Fruit fly (Drosophila melanogaster) whole organism, embryonic: ENCODE data around the gene Col4a1.

Source experiments
- Atf-2 ChIP-seq: fragments of 200-800 bp; sonication (Bioruptor generic); optimal IDR thresholded peaks from 2 replicates; lab custom pipeline; 2016; ENCODE audit warnings: missing biosample characterization, missing genetic modification characterization
- Atf6 ChIP-seq: fragments of 200-800 bp; sonication (Bioruptor generic); IDR thresholded peaks from 2 replicates; pipeline ENCODE4 v1.3.6; 2022; ENCODE audit warnings: missing biosample characterization, missing genetic modification characterization
- Bteb2 ChIP-seq: fragments of 200-800 bp; sonication (Bioruptor generic); optimal IDR thresholded peaks from 2 replicates; lab custom pipeline; 2016; ENCODE audit warnings: missing biosample characterization, missing genetic modification characterization
- CG10274 ChIP-seq: fragments of 200-800 bp; sonication (Bioruptor generic); optimal IDR thresholded peaks from 3 replicates; lab custom pipeline; 2017; ENCODE audit warnings: missing biosample characterization, mild to moderate bottlenecking, missing genetic modification characterization
- CG10321 ChIP-seq: fragments of 200-800 bp; sonication (Bioruptor generic); IDR thresholded peaks from 2 replicates; pipeline ENCODE4 v1.3.6; 2022; ENCODE audit warnings: missing biosample characterization, missing genetic modification characterization
- CG10366 ChIP-seq: fragments of 200-800 bp; sonication (Bioruptor generic); IDR thresholded peaks from 2 replicates; pipeline ENCODE4 v1.3.6; 2022; ENCODE audit warnings: missing biosample characterization, missing genetic modification characterization
- CG10462 ChIP-seq: fragments of 200-800 bp; sonication (Bioruptor generic); optimal IDR thresholded peaks from 2 replicates; lab custom pipeline; 2016; ENCODE audit warnings: missing biosample characterization, missing genetic modification characterization
- CG12299 ChIP-seq: fragments of 200-800 bp; sonication (Bioruptor generic); optimal IDR thresholded peaks from 2 replicates; lab custom pipeline; 2018; ENCODE audit warnings: missing biosample characterization, mild to moderate bottlenecking, missing genetic modification characterization
- CG12391 ChIP-seq: fragments of 200-800 bp; sonication (Bioruptor generic); optimal IDR thresholded peaks from 3 replicates; lab custom pipeline; 2018; ENCODE audit warnings: missing biosample characterization, mild to moderate bottlenecking, missing genetic modification characterization, moderate library complexity
- CG13123 ChIP-seq: fragments of 200-800 bp; sonication (Bioruptor generic); optimal IDR thresholded peaks from 2 replicates; lab custom pipeline; 2016; ENCODE audit warnings: missing biosample characterization, missing genetic modification characterization
- CG13287 ChIP-seq: fragments of 200-800 bp; sonication (Bioruptor generic); IDR thresholded peaks from 2 replicates; pipeline ENCODE4 v1.3.6; 2022; ENCODE audit warnings: missing biosample characterization, missing genetic modification characterization; ENCODE audit not compliant: partially characterized antibody
- CG13775 ChIP-seq: fragments of 200-800 bp; sonication (Bioruptor generic); optimal IDR thresholded peaks from 3 replicates; lab custom pipeline; 2017; ENCODE audit warnings: missing biosample characterization, mild to moderate bottlenecking, missing genetic modification characterization
- CG14667 ChIP-seq: fragments of 200-800 bp; sonication (Bioruptor generic); IDR thresholded peaks from 2 replicates; pipeline ENCODE4 v1.3.6; 2022; ENCODE audit warnings: missing biosample characterization, missing genetic modification characterization
- CG15073 ChIP-seq: fragments of 200-800 bp; sonication (Bioruptor generic); optimal IDR thresholded peaks from 2 replicates; lab custom pipeline; 2016; ENCODE audit warnings: missing biosample characterization, missing genetic modification characterization
- CG16863 ChIP-seq: fragments of 200-800 bp; sonication (Bioruptor generic); optimal IDR thresholded peaks from 3 replicates; lab custom pipeline; 2016; ENCODE audit warnings: missing biosample characterization, missing genetic modification characterization
- CG17802 ChIP-seq: fragments of 200-800 bp; sonication (Bioruptor generic); optimal IDR thresholded peaks from 2 replicates; lab custom pipeline; 2018; ENCODE audit warnings: missing biosample characterization, mild to moderate bottlenecking, missing genetic modification characterization, moderate library complexity
- CG2712 ChIP-seq: fragments of 200-800 bp; optimal IDR thresholded peaks from 3 replicates; lab custom pipeline; 2019; ENCODE audit warnings: missing biosample characterization, mild to moderate bottlenecking, missing genetic modification characterization, moderate library complexity
- CG2875 ChIP-seq: fragments of 200-800 bp; sonication (Bioruptor generic); optimal IDR thresholded peaks from 2 replicates; lab custom pipeline; 2017; ENCODE audit warnings: missing biosample characterization, mild to moderate bottlenecking, missing genetic modification characterization, missing genetic modification reagents
- CG34422 ChIP-seq: fragments of 200-800 bp; sonication (Bioruptor generic); IDR thresholded peaks from 3 replicates; pipeline ENCODE4 v1.3.6; 2022; ENCODE audit warnings: missing biosample characterization, missing genetic modification characterization
- CG6175 ChIP-seq: fragments of 200-800 bp; sonication (Bioruptor generic); IDR thresholded peaks from 3 replicates; pipeline ENCODE4 v1.3.6; 2022; ENCODE audit warnings: missing biosample characterization, missing genetic modification characterization
- CG6683 ChIP-seq: fragments of 200-800 bp; sonication (Bioruptor generic); optimal IDR thresholded peaks from 2 replicates; lab custom pipeline; 2017; ENCODE audit warnings: missing biosample characterization, mild to moderate bottlenecking, missing genetic modification characterization, missing genetic modification reagents
- CG6813 ChIP-seq: fragments of 200-800 bp; sonication (Bioruptor generic); optimal IDR thresholded peaks from 2 replicates; lab custom pipeline; 2017; ENCODE audit warnings: missing biosample characterization, missing genetic modification characterization, mild to moderate bottlenecking, moderate library complexity, missing genetic modification reagents
- CG8944 ChIP-seq: fragments of 200-800 bp; sonication (Bioruptor generic); optimal IDR thresholded peaks from 3 replicates; lab custom pipeline; 2016; ENCODE audit warnings: missing biosample characterization, missing genetic modification characterization
- Dbx ChIP-seq: fragments of 200-800 bp; sonication (Bioruptor generic); IDR thresholded peaks from 3 replicates; pipeline ENCODE4 v1.3.6; 2022; ENCODE audit warnings: missing biosample characterization, missing genetic modification characterization
- Elba2 ChIP-seq: fragments of 200-800 bp; sonication (Bioruptor generic); optimal IDR thresholded peaks from 3 replicates; lab custom pipeline; 2016; ENCODE audit warnings: missing biosample characterization, missing genetic modification characterization
- Ets65A ChIP-seq: fragments of 200-800 bp; sonication (Bioruptor generic); peaks from one replicate; lab custom pipeline; 2016; ENCODE audit warnings: missing biosample characterization, missing genetic modification characterization
- Ets97D ChIP-seq: fragments of 200-800 bp; sonication (Bioruptor generic); optimal IDR thresholded peaks from 3 replicates; lab custom pipeline; 2016; ENCODE audit warnings: missing biosample characterization, missing genetic modification characterization
- H15 ChIP-seq: fragments of 200-800 bp; sonication (Bioruptor generic); IDR thresholded peaks from 3 replicates; pipeline ENCODE4 v1.3.6; 2022; ENCODE audit warnings: missing biosample characterization, missing genetic modification characterization
- H2.0 ChIP-seq: fragments of 200-800 bp; sonication (Bioruptor generic); IDR thresholded peaks from 2 replicates; pipeline ENCODE4 v1.3.6; 2022; ENCODE audit warnings: missing biosample characterization, missing genetic modification characterization
- Hsf ChIP-seq: fragments of 200-800 bp; sonication (Bioruptor generic); optimal IDR thresholded peaks from 3 replicates; lab custom pipeline; 2016; ENCODE audit warnings: missing biosample characterization, missing genetic modification characterization
- Nf-YA ChIP-seq: fragments of 200-800 bp; sonication (Bioruptor generic); IDR thresholded peaks from 2 replicates; pipeline ENCODE4 v1.3.6; 2022; ENCODE audit warnings: missing biosample characterization, missing genetic modification characterization
- al ChIP-seq: fragments of 200-800 bp; sonication (Bioruptor generic); IDR thresholded peaks from 2 replicates; pipeline ENCODE4 v1.3.6; 2022; ENCODE audit warnings: missing biosample characterization, missing genetic modification characterization
- amos ChIP-seq: fragments of 200-800 bp; sonication (Bioruptor generic); IDR thresholded peaks from 2 replicates; pipeline ENCODE4 v1.3.6; 2022; ENCODE audit warnings: missing biosample characterization, missing genetic modification characterization; ENCODE audit not compliant: partially characterized antibody
- aop ChIP-seq: fragments of 200-800 bp; sonication (Bioruptor generic); IDR thresholded peaks from 2 replicates; pipeline ENCODE4 v1.3.6; 2022; ENCODE audit warnings: missing biosample characterization, missing genetic modification characterization
- ato ChIP-seq: fragments of 200-800 bp; sonication (Bioruptor generic); IDR thresholded peaks from 2 replicates; pipeline ENCODE4 v1.3.6; 2022; ENCODE audit warnings: missing biosample characterization, missing genetic modification characterization; ENCODE audit not compliant: partially characterized antibody
- bcd ChIP-seq: fragments of 200-800 bp; sonication (Bioruptor generic); optimal IDR thresholded peaks from 2 replicates; lab custom pipeline; 2017; ENCODE audit warnings: missing biosample characterization, mild to moderate bottlenecking, missing genetic modification characterization
- bsh ChIP-seq, 2 experiments: fragments of 200-800 bp; sonication (Bioruptor generic); optimal IDR thresholded peaks; 2 replicates each; lab custom pipeline; 2017 to 2018; ENCODE audit warnings: mild to moderate bottlenecking in 2 of 2, missing biosample characterization in 2 of 2, missing genetic modification characterization in 2 of 2, moderate library complexity in 1 of 2
- emc ChIP-seq: fragments of 200-800 bp; sonication (Bioruptor generic); optimal IDR thresholded peaks from 2 replicates; lab custom pipeline; 2016; ENCODE audit warnings: missing biosample characterization, missing genetic modification characterization
- exex ChIP-seq: fragments of 200-800 bp; sonication (Bioruptor generic); optimal IDR thresholded peaks from 4 replicates; lab custom pipeline; 2018; ENCODE audit warnings: missing biosample characterization, mild to moderate bottlenecking, missing genetic modification characterization, moderate library complexity
- gsb-n ChIP-seq: fragments of 200-800 bp; sonication (Bioruptor generic); optimal IDR thresholded peaks from 3 replicates; lab custom pipeline; 2018; ENCODE audit warnings: missing biosample characterization, mild to moderate bottlenecking, missing genetic modification characterization
- ham ChIP-seq: fragments of 200-800 bp; sonication (Bioruptor generic); IDR thresholded peaks from 2 replicates; pipeline ENCODE4 v1.3.6; 2022; ENCODE audit warnings: missing biosample characterization, missing genetic modification characterization
- pros ChIP-seq: fragments of 200-800 bp; sonication (Bioruptor generic); optimal IDR thresholded peaks from 3 replicates; lab custom pipeline; 2019; ENCODE audit warnings: missing biosample characterization, mild to moderate bottlenecking, missing genetic modification characterization, moderate library complexity
- run ChIP-seq: fragments of 200-800 bp; sonication (Bioruptor generic); optimal IDR thresholded peaks from 3 replicates; lab custom pipeline; 2018; ENCODE audit warnings: missing biosample characterization, mild to moderate bottlenecking, missing genetic modification characterization
- schlank ChIP-seq: fragments of 200-800 bp; sonication (Bioruptor generic); optimal IDR thresholded peaks from 2 replicates; lab custom pipeline; 2018; ENCODE audit warnings: missing biosample characterization, mild to moderate bottlenecking, missing genetic modification characterization
- shn ChIP-seq: fragments of 200-800 bp; sonication (Bioruptor generic); optimal IDR thresholded peaks from 3 replicates; lab custom pipeline; 2016; ENCODE audit warnings: missing biosample characterization, missing genetic modification characterization
- tll ChIP-seq, 2 experiments: fragments of 200-800 bp in 1 of 2; fragments of >200 bp in 1 of 2; sonication (Bioruptor generic) in 1 of 2; optimal IDR thresholded peaks; 2 replicates each; lab custom pipeline; 2017 to 2019; ENCODE audit warnings: missing biosample characterization in 2 of 2, missing genetic modification characterization in 2 of 2, mild to moderate bottlenecking in 1 of 2, moderate library complexity in 1 of 2
- wor ChIP-seq: fragments of 200-800 bp; sonication (Bioruptor generic); IDR thresholded peaks from 2 replicates; pipeline ENCODE4 v1.3.6; 2022; ENCODE audit warnings: missing biosample characterization, missing genetic modification characterization
- zen ChIP-seq: fragments of 200-800 bp; sonication (Bioruptor generic); optimal IDR thresholded peaks from 3 replicates; lab custom pipeline; 2018; ENCODE audit warnings: missing biosample characterization, mild to moderate bottlenecking, missing genetic modification characterization, moderate library complexity
- zf30C ChIP-seq: fragments of 200-800 bp; sonication (Bioruptor generic); optimal IDR thresholded peaks from 3 replicates; lab custom pipeline; 2018; ENCODE audit warnings: missing biosample characterization, mild to moderate bottlenecking, missing genetic modification characterization

The Col4a1 gene

DNA sequence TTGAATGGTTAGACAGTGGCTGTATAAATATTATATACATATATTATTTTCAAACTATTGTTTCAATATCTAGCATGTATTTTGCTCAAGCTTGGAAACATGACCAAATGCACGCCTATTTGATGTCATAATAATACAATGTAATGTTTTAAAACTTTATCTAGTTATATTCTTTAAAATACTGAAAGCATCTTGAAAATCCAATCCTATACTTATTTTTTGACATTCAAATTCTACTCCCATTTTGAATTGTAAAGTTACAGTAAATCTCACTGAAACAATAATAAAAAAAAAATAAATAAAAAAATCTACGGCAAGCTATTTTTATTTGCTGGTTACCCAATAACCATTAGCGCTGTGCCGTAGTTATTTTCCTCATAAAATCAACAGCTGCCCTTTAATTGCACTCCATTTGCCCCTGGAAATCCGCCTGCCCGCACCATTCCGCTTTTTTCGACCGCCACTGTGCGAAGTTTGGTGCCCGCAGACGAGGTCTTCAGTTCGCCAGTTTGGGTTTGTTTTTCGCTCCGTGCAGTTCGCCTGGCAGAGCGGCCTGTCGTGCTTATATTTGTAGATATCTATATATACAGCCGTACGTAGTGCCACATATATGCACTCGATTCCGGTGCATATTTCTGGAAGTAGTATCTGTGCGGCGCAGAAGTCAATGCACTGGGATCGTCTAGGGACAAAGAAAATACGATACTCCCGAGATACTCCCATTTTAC, 15.6 kb downstream of the Col4a1 start (continued):
- TF ChIP-seq gsb-n (tag; lab: Kevin White, UChicago) (peak; percentile 32), al (no peak), CG14667 (GFP tag; lab: Robert Waterston, UW) (peak; percentile 31; the same call in 1 of the 2 replicates), CG16863 (peak; percentile 52), ham (GFP tag; lab: Robert Waterston, UW) (no peak; the same call in 1 of the 2 replicates), CG6813 (peak; percentile 51), ato (GFP tag; lab: Robert Waterston, UW) (no peak), Elba2 (GFP tag; lab: Kevin White, UChicago) (no peak), Hsf (GFP tag; lab: Kevin White, UChicago) (peak; percentile 27), Atf6 (GFP tag; lab: Robert Waterston, UW) (peak; percentile 61; the same call in 1 of the 2 replicates), CG12391 (tag; lab: Kevin White, UChicago) (peak; percentile 61), Atf-2 (peak; percentile 13), CG15073 (peak; percentile 97), amos (GFP tag; lab: Robert Waterston, UW) (no peak), CG2875 (GFP tag; lab: Kevin White, UChicago) (peak; percentile 2), CG10321 (GFP tag; lab: Robert Waterston, UW) (0 out of 2 replicates have a peak, but pooled peaks have one; percentile 35), CG34422 (peak; percentile 48; the same call in 2 of the 3 replicates), Bteb2 (GFP tag; lab: Kevin White, UChicago) (no peak), CG2712 (tag; lab: Kevin White, UChicago) (peak; percentile 58), emc (no peak), schlank (tag; lab: Kevin White, UChicago) (no peak), run (tag; lab: Kevin White, UChicago) (peak; percentile 24), aop (GFP tag; lab: Robert Waterston, UW) (no peak), Ets97D (GFP tag; lab: Kevin White, UChicago) (no peak), pros (no peak), Nf-YA (GFP tag; lab: Robert Waterston, UW) (peak; percentile 9; the same call in 1 of the 2 replicates), CG12299 (no peak), H2.0 (GFP tag; lab: Robert Waterston, UW) (peak; percentile 44), CG6683 (GFP tag; lab: Kevin White, UChicago) (no peak), bsh (GFP tag; optimal IDR thresholded peaks at IDR 0.05; lab: Kevin White, UChicago) (peak; percentile 34), CG10366 (GFP tag; lab: Robert Waterston, UW) (peak; percentile 47), CG17802 (no peak), bcd (GFP tag; lab: Kevin White, UChicago) (peak; percentile 62), CG10462 (GFP tag; lab: Kevin White, UChicago) (no peak), CG13775 (GFP tag; lab: Kevin White, UChicago) (peak; percentile 67), wor (no peak), Dbx (GFP tag; lab: Robert Waterston, UW) (no peak), Ets65A (GFP tag; lab: Kevin White, UChicago) (peak; percentile 64), CG10274 (GFP tag; lab: Kevin White, UChicago) (no peak), CG8944 (GFP tag; lab: Kevin White, UChicago) (peak; percentile 53), CG13123 (GFP tag; lab: Kevin White, UChicago) (no peak), CG13287 (no peak), zf30C (no peak), zen (tag; lab: Kevin White, UChicago) (no peak), exex (tag; lab: Kevin White, UChicago) (no peak), H15 (GFP tag; lab: Robert Waterston, UW) (peak; percentile 43; the same call in 1 of the 3 replicates), tll (GFP tag; optimal IDR thresholded peaks at IDR 0.05; lab: Kevin White, UChicago) (no peak), CG6175 (GFP tag; lab: Robert Waterston, UW) (no peak), shn (GFP tag; lab: Kevin White, UChicago) (peak; percentile 33)
